Worm (Caenorhabditis elegans) whole organism, L3 larva: ENCODE measurements around the gene ZC443.1.

Experiments
- R02D3.7 ChIP-seq: fragments of 150-350 bp; optimal IDR thresholded peaks from 2 replicates; lab custom pipeline; 2014; ENCODE audit warnings: missing biosample characterization, missing genetic modification characterization
- ZK546.5 ChIP-seq: sonication (generic microtip); optimal IDR thresholded peaks from 2 replicates; lab custom pipeline; 2017; ENCODE audit warnings: missing biosample characterization, missing genetic modification characterization
- aly-2 ChIP-seq: fragments of 150-350 bp; optimal IDR thresholded peaks from 2 replicates; lab custom pipeline; 2014; ENCODE audit warnings: missing biosample characterization, missing genetic modification characterization
- ceh-16 ChIP-seq: sonication (generic microtip); optimal IDR thresholded peaks from 2 replicates; lab custom pipeline; 2017; ENCODE audit warnings: missing biosample characterization, missing genetic modification characterization
- ceh-82 ChIP-seq: fragments of 150-350 bp; optimal IDR thresholded peaks from 2 replicates; lab custom pipeline; 2014; ENCODE audit warnings: missing biosample characterization, missing genetic modification characterization
- ceh-9 ChIP-seq: sonication (generic microtip); optimal IDR thresholded peaks from 2 replicates; lab custom pipeline; 2018; ENCODE audit warnings: missing biosample characterization, missing genetic modification characterization
- daf-12 ChIP-seq: fragments of 150-350 bp; optimal IDR thresholded peaks from 2 replicates; lab custom pipeline; 2014; ENCODE audit warnings: missing biosample characterization, missing genetic modification reagents, missing genetic modification characterization
- egl-27 ChIP-seq: sonication (generic microtip); optimal IDR thresholded peaks from 4 replicates; lab custom pipeline; 2017; ENCODE audit warnings: missing biosample characterization, missing genetic modification reagents, missing genetic modification characterization
- elt-1 ChIP-seq: fragments of 150-350 bp; optimal IDR thresholded peaks from 2 replicates; lab custom pipeline; 2014; ENCODE audit warnings: missing biosample characterization, missing genetic modification characterization
- elt-2 ChIP-seq: sonication (generic microtip); optimal IDR thresholded peaks from 2 replicates; lab custom pipeline; 2016; ENCODE audit warnings: missing genetic modification reagents, mild to moderate bottlenecking, missing genetic modification characterization, missing compliant biosample characterization
- elt-3 ChIP-seq, 3 experiments: fragments of 150-350 bp in 1 of 3; sonication (generic microtip) in 2 of 3; optimal IDR thresholded peaks; 2 replicates in 2 of 3; 4 replicates in 1 of 3; lab custom pipeline; 2014 to 2017; ENCODE audit warnings: missing biosample characterization in 3 of 3, missing genetic modification characterization in 3 of 3
- eor-1 ChIP-seq, 2 experiments: fragments of 150-350 bp; optimal IDR thresholded peaks; 2 replicates each; lab custom pipeline; 2014 to 2018; ENCODE audit warnings: missing biosample characterization in 2 of 2, missing genetic modification characterization in 2 of 2
- fkh-10 ChIP-seq: sonication (generic microtip); optimal IDR thresholded peaks from 2 replicates; lab custom pipeline; 2017; ENCODE audit warnings: missing biosample characterization, missing genetic modification reagents, missing genetic modification characterization
- fkh-2 ChIP-seq: fragments of 150-350 bp; optimal IDR thresholded peaks from 2 replicates; lab custom pipeline; 2014; ENCODE audit warnings: missing biosample characterization, missing genetic modification reagents, missing genetic modification characterization
- hmg-11 ChIP-seq: sonication (generic microtip); optimal IDR thresholded peaks from 2 replicates; lab custom pipeline; 2016; ENCODE audit warnings: missing genetic modification characterization, missing compliant biosample characterization
- jun-1 ChIP-seq: fragments of 150-350 bp; optimal IDR thresholded peaks from 2 replicates; lab custom pipeline; 2014; ENCODE audit warnings: missing biosample characterization, missing genetic modification reagents, missing genetic modification characterization
- lin-15B ChIP-seq: fragments of 150-350 bp; optimal IDR thresholded peaks from 2 replicates; lab custom pipeline; 2014; ENCODE audit warnings: missing biosample characterization, missing genetic modification characterization
- lin-39 ChIP-seq: fragments of 150-350 bp; optimal IDR thresholded peaks from 2 replicates; lab custom pipeline; 2018; ENCODE audit warnings: missing biosample characterization, missing genetic modification reagents, missing genetic modification characterization
- lsy-12 ChIP-seq: sonication (generic microtip); optimal IDR thresholded peaks from 2 replicates; lab custom pipeline; 2016; ENCODE audit warnings: mild to moderate bottlenecking, missing genetic modification characterization, missing compliant biosample characterization
- nfya-1 ChIP-seq: sonication (generic microtip); optimal IDR thresholded peaks from 2 replicates; lab custom pipeline; 2017; ENCODE audit warnings: missing genetic modification characterization, mild to moderate bottlenecking, missing compliant biosample characterization, antibody characterized with exemption, moderate library complexity; ENCODE audit not compliant: insufficient read depth
- nhr-11 ChIP-seq: fragments of 150-350 bp; optimal IDR thresholded peaks from 2 replicates; lab custom pipeline; 2014; ENCODE audit warnings: missing biosample characterization, missing genetic modification characterization
- nhr-12 ChIP-seq: fragments of 150-350 bp; optimal IDR thresholded peaks from 2 replicates; lab custom pipeline; 2014; ENCODE audit warnings: missing biosample characterization, missing genetic modification characterization
- nhr-23 ChIP-seq: fragments of 150-350 bp; optimal IDR thresholded peaks from 2 replicates; lab custom pipeline; 2014; ENCODE audit warnings: missing biosample characterization, missing genetic modification reagents, missing genetic modification characterization
- nhr-237 ChIP-seq: fragments of 150-350 bp; optimal IDR thresholded peaks from 2 replicates; lab custom pipeline; 2014; ENCODE audit warnings: missing biosample characterization, missing genetic modification characterization
- nhr-28 ChIP-seq: fragments of 150-350 bp; optimal IDR thresholded peaks from 2 replicates; lab custom pipeline; 2014; ENCODE audit warnings: missing biosample characterization, missing genetic modification characterization
- nhr-43 ChIP-seq: sonication (generic microtip); optimal IDR thresholded peaks from 2 replicates; lab custom pipeline; 2016; ENCODE audit warnings: mild to moderate bottlenecking, missing genetic modification characterization, missing compliant biosample characterization; ENCODE audit not compliant: poor library complexity, severe bottlenecking
- nhr-67 ChIP-seq: fragments of 150-350 bp; optimal IDR thresholded peaks from 2 replicates; lab custom pipeline; 2014; ENCODE audit warnings: missing biosample characterization, missing genetic modification characterization
- nhr-77 ChIP-seq: fragments of 150-350 bp; optimal IDR thresholded peaks from 2 replicates; lab custom pipeline; 2014; ENCODE audit warnings: missing biosample characterization, missing genetic modification characterization
- pha-4 ChIP-seq: fragments of 150-350 bp; optimal IDR thresholded peaks from 2 replicates; lab custom pipeline; 2014; ENCODE audit warnings: missing biosample characterization, missing genetic modification reagents, missing genetic modification characterization
- pqm-1 ChIP-seq: fragments of 150-350 bp; optimal IDR thresholded peaks from 2 replicates; lab custom pipeline; 2017; ENCODE audit warnings: missing biosample characterization, missing genetic modification characterization, inconsistent platforms
- sea-2 ChIP-seq: fragments of 150-350 bp; sonication (generic microtip); optimal IDR thresholded peaks from 4 replicates; lab custom pipeline; 2014; ENCODE audit warnings: missing biosample characterization, missing genetic modification reagents, missing genetic modification characterization
- snpc-4 ChIP-seq: fragments of 150-350 bp; optimal IDR thresholded peaks from 2 replicates; lab custom pipeline; 2014; ENCODE audit warnings: missing biosample characterization, missing genetic modification characterization
- tbx-2 ChIP-seq: sonication (generic microtip); optimal IDR thresholded peaks from 2 replicates; lab custom pipeline; 2016; ENCODE audit warnings: mild to moderate bottlenecking, missing genetic modification characterization, missing compliant biosample characterization
- unc-62 ChIP-seq: fragments of 150-350 bp; sonication (generic microtip); optimal IDR thresholded peaks from 4 replicates; lab custom pipeline; 2014; ENCODE audit warnings: missing biosample characterization, missing genetic modification reagents, missing genetic modification characterization
- ztf-11 ChIP-seq: fragments of 150-350 bp; optimal IDR thresholded peaks from 2 replicates; lab custom pipeline; 2014; ENCODE audit warnings: missing biosample characterization, missing genetic modification characterization

The ZC443.1 gene

DNA sequence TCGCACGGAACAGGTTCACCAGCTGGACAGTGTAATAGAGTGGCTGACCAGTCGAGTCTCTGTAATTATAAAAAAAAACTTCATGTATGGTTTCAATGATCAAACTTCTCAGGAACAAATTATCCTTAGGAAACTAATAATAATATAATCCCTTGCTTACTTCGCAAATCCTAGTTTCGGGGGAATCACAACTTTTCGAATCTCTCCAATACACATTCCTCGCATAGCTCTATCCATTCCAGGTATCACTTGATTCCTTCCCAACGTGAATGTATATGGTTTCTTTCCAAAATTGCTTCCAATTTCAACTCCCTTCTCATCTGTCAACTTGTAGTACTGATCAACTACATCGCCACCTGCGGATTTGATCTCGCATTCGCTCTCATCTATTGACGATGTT is 23.5 kb downstream of the ZC443.1 start:
- TF ChIP-seq ztf-11 (no peak), fkh-10 (GFP tag; lab: Kevin White, UChicago) (no peak), snpc-4 (tag; lab: Kevin White, UChicago) (no peak), ZK546.5 (no peak), nhr-237 (tag; lab: Kevin White, UChicago) (no peak), sea-2 (GFP tag; lab: Kevin White, UChicago) (no peak), nhr-43 (tag; lab: Kevin White, UChicago) (no peak), lin-15B (tag; lab: Kevin White, UChicago) (no peak), eor-1 (tag; optimal IDR thresholded peaks at IDR 0.05; lab: Kevin White, UChicago) (no peak), elt-2 (tag; lab: Kevin White, UChicago) (no peak), aly-2 (no peak), unc-62 (GFP tag; lab: Kevin White, UChicago) (no peak)

DNA sequence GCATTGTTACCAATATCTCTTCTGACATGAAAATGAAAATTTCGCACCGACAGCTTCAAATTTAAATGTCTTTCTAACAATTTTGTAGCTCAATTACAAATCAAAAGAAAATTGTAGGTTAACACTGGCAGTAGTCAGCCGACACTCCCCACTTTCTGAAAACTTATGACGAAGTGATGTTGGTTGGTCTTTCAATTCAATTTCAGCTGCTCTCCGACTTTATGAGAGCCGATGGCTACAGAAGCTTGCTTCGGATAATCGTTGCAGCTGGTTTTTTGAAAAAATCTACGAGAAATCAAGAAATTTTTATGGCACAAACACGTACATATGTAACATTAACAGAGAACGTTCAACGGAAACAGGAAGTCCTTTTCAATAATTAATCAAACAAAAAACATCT is 25.0 kb downstream of the ZC443.1 start, which contains the start of gene sre-20:
Gene sre-20 (minus strand): TSS at position 101 of the 400 bp plus-strand sequence.
- TF ChIP-seq nhr-12 (tag; lab: Kevin White, UChicago) (no peak), nhr-11 (tag; lab: Kevin White, UChicago) (no peak), elt-2 (tag; lab: Kevin White, UChicago) (no peak), snpc-4 (tag; lab: Kevin White, UChicago) (no peak), nhr-28 (tag; lab: Kevin White, UChicago) (no peak), pha-4 (tag; lab: Kevin White, UChicago) (no peak), elt-1 (tag; lab: Kevin White, UChicago) (no peak), nhr-43 (tag; lab: Kevin White, UChicago) (no peak), jun-1 (tag; lab: Kevin White, UChicago) (no peak), pqm-1 (tag; lab: Kevin White, UChicago) (no peak), ZK546.5 (no peak), ceh-16 (tag; lab: Kevin White, UChicago) (no peak), unc-62 (GFP tag; lab: Kevin White, UChicago) (no peak), daf-12 (tag; lab: Kevin White, UChicago) (no peak), nhr-77 (tag; lab: Kevin White, UChicago) (no peak), ceh-9 (tag; lab: Kevin White, UChicago) (no peak), nhr-237 (tag; lab: Kevin White, UChicago) (no peak)

DNA sequence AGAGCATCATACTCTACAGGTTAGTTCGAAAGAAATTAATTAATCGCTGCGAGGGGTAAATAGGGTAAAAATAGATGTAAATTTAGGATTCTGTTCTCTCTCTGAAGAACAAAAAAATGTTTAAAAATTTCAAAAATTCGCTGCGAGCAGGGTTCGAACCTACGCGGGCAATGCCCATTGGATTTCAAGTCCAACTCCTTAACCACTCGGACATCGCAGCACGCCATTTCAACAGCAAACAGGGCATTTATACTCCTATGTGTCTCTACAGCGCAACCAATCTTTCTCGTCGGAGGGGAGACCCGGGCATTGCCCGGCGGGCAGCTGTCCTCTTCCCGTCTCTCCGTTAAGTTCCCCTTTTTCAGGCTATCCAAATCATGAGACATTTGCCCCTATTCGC is 29.6 kb downstream of the ZC443.1 start:
- TF ChIP-seq hmg-11 (tag; lab: Kevin White, UChicago) (peak; percentile 64), aly-2 (no peak), lsy-12 (tag; lab: Kevin White, UChicago) (peak; percentile 57), nfya-1 (tag; lab: Kevin White, UChicago) (peak; percentile 49), nhr-11 (tag; lab: Kevin White, UChicago) (no peak), pqm-1 (tag; lab: Kevin White, UChicago) (peak; percentile 7), tbx-2 (tag; lab: Kevin White, UChicago) (peak; percentile 22), nhr-43 (tag; lab: Kevin White, UChicago) (peak; percentile 29), nhr-28 (tag; lab: Kevin White, UChicago) (no peak), ceh-82 (tag; lab: Kevin White, UChicago) (peak; percentile 35), lin-39 (tag; lab: Kevin White, UChicago) (peak; percentile 1), pha-4 (tag; lab: Kevin White, UChicago) (peak; percentile 33), elt-2 (tag; lab: Kevin White, UChicago) (peak; percentile 28), egl-27 (tag; lab: Kevin White, UChicago) (no peak)

DNA sequence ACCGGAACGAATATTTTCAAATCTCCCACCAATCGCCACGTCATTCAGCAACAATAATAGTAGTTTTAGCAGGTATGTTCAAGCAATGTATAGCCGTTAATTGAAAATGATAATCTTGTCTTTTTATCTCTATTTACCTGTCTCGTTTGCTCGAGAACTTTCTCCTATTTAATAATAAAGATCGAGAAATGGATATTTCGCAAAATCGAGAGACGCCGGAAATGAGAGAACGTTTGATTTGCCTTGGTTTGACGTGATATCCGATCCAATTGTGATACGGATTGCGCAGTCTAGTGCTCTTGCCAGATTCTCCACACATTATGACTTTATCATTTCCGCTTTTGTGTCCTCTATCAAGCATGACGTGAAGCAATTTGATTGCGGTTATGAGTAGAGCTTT is 36.0 kb downstream of the ZC443.1 start:
- no peak for TF ChIP-seq hmg-11 (tag; lab: Kevin White, UChicago)
- TF ChIP-seq ceh-9 (tag; lab: Kevin White, UChicago): no peak
- no peak for TF ChIP-seq R02D3.7 (tag; lab: Kevin White, UChicago)
- TF ChIP-seq jun-1 (tag; lab: Kevin White, UChicago): no peak
- no peak for TF ChIP-seq nhr-237 (tag; lab: Kevin White, UChicago)
- TF ChIP-seq fkh-2 (tag; lab: Kevin White, UChicago): no peak
- TF ChIP-seq nhr-23: no peak
- no peak for TF ChIP-seq ZK546.5
- no peak for TF ChIP-seq nhr-12 (tag; lab: Kevin White, UChicago)
- TF ChIP-seq elt-3 (tag; optimal IDR thresholded peaks at IDR 0.05; lab: Kevin White, UChicago): no peak
- TF ChIP-seq ceh-16 (tag; lab: Kevin White, UChicago): no peak
- no peak for TF ChIP-seq nhr-67
- TF ChIP-seq lin-39 (tag; lab: Kevin White, UChicago): no peak
